Fruit fly (Drosophila melanogaster) whole organism, adult: ENCODE measurements around the gene CG4362.
A peak's percentile ranks its signal among the peaks of the same experiment; 100 is the strongest.

Source experiments
- CG11617 ChIP-seq: fragments of 200-800 bp; sonication (Bioruptor generic); optimal IDR thresholded peaks from 2 replicates; lab custom pipeline; 2017; ENCODE audit warnings: mild to moderate bottlenecking, missing biosample characterization, missing genetic modification reagents, missing genetic modification characterization
- CG12768 ChIP-seq: fragments of 200-800 bp; sonication (Bioruptor generic); optimal IDR thresholded peaks from 2 replicates; lab custom pipeline; 2017; ENCODE audit warnings: missing biosample characterization, missing genetic modification characterization, mild to moderate bottlenecking, moderate library complexity, missing genetic modification reagents
- CG14711 ChIP-seq: fragments of 200-800 bp; sonication (Bioruptor generic); optimal IDR thresholded peaks from 2 replicates; lab custom pipeline; 2018; ENCODE audit warnings: missing biosample characterization, mild to moderate bottlenecking, missing genetic modification characterization, moderate library complexity
- CG1620 ChIP-seq: fragments of 200-800 bp; sonication (Bioruptor generic); optimal IDR thresholded peaks from 2 replicates; lab custom pipeline; 2016; ENCODE audit warnings: missing biosample characterization, missing genetic modification characterization
- CG33017 ChIP-seq: fragments of 200-800 bp; sonication (Bioruptor generic); optimal IDR thresholded peaks from 2 replicates; lab custom pipeline; 2018; ENCODE audit warnings: missing biosample characterization, mild to moderate bottlenecking, missing genetic modification characterization, moderate library complexity
- CG5204 ChIP-seq: fragments of 200-800 bp; sonication (Bioruptor generic); optimal IDR thresholded peaks from 2 replicates; lab custom pipeline; 2016; ENCODE audit warnings: missing biosample characterization, missing genetic modification characterization
- CG7045 ChIP-seq: fragments of 200-800 bp; sonication (Bioruptor generic); optimal IDR thresholded peaks from 2 replicates; lab custom pipeline; 2017; ENCODE audit warnings: missing biosample characterization, mild to moderate bottlenecking, missing genetic modification characterization
- CG7101 ChIP-seq: fragments of 200-800 bp; sonication (Bioruptor generic); optimal IDR thresholded peaks from 2 replicates; lab custom pipeline; 2018; ENCODE audit warnings: missing biosample characterization, mild to moderate bottlenecking, missing genetic modification characterization, moderate library complexity
- Clk ChIP-seq: fragments of 200-800 bp; sonication (Bioruptor generic); optimal IDR thresholded peaks from 2 replicates; lab custom pipeline; 2017; ENCODE audit warnings: missing biosample characterization, missing genetic modification characterization
- Crg-1 ChIP-seq: fragments of 200-800 bp; sonication (Bioruptor generic); optimal IDR thresholded peaks from 2 replicates; lab custom pipeline; 2016; ENCODE audit warnings: missing biosample characterization, missing genetic modification characterization
- Hr96 ChIP-seq: fragments of 200-800 bp; sonication (Bioruptor generic); optimal IDR thresholded peaks from 2 replicates; lab custom pipeline; 2016; ENCODE audit warnings: missing biosample characterization, missing genetic modification characterization
- Mnt ChIP-seq: fragments of 200-800 bp; sonication (Bioruptor generic); optimal IDR thresholded peaks from 2 replicates; lab custom pipeline; 2016; ENCODE audit warnings: missing biosample characterization, mild to moderate bottlenecking, missing genetic modification characterization
- bab1 ChIP-seq: fragments of 200-800 bp; sonication (Bioruptor generic); optimal IDR thresholded peaks from 3 replicates; lab custom pipeline; 2019; ENCODE audit warnings: missing biosample characterization, mild to moderate bottlenecking, missing genetic modification characterization, moderate library complexity
- cic ChIP-seq: fragments of 200-800 bp; sonication (Bioruptor generic); optimal IDR thresholded peaks from 2 replicates; lab custom pipeline; 2017; ENCODE audit warnings: missing biosample characterization, mild to moderate bottlenecking, missing genetic modification characterization, moderate library complexity
- cnc ChIP-seq, 2 experiments: fragments of >200 bp; optimal IDR thresholded peaks; 2 replicates each; lab custom pipeline; 2017
- kay ChIP-seq: fragments of 200-800 bp; sonication (Bioruptor generic); peaks from one replicate; lab custom pipeline; 2016; ENCODE audit warnings: missing biosample characterization, missing genetic modification characterization, borderline replicate concordance
- ovo ChIP-seq: fragments of 200-800 bp; sonication (Bioruptor generic); optimal IDR thresholded peaks from 2 replicates; lab custom pipeline; 2016; ENCODE audit warnings: missing biosample characterization, missing genetic modification characterization
- pad ChIP-seq: fragments of 200-800 bp; sonication (Bioruptor generic); optimal IDR thresholded peaks from 3 replicates; lab custom pipeline; 2017; ENCODE audit warnings: missing biosample characterization, missing genetic modification characterization, mild to moderate bottlenecking, moderate library complexity, missing genetic modification reagents
- tj ChIP-seq: fragments of 200-800 bp; sonication (Bioruptor generic); optimal IDR thresholded peaks from 3 replicates; lab custom pipeline; 2017; ENCODE audit warnings: missing biosample characterization, mild to moderate bottlenecking, missing genetic modification characterization, moderate library complexity
- toe ChIP-seq: fragments of 200-800 bp; sonication (Bioruptor generic); optimal IDR thresholded peaks from 2 replicates; lab custom pipeline; 2016; ENCODE audit warnings: missing biosample characterization, missing genetic modification characterization

Gene CG4362

DNA sequence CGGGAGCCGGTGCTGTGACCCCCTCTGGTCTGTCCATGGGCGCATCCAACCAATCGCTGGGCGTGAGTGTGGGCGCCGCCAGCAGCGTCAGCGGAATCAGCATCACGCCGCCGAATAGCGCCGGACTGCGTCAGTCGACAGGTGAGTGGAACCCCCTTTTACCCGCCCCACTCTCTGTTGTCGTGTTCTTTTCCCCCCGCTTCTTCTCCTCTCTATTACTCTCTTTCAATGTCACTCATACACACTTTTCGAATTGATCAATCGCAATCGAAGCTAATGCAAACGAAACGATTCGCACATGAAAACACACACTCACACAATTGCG lies 3.1 kb upstream of the CG4362 start:
- TF ChIP-seq cic (GFP tag; lab: Kevin White, UChicago) (peak; percentile 82), Hr96 (GFP tag; lab: Kevin White, UChicago) (no peak), Mnt (GFP tag; lab: Kevin White, UChicago) (peak; percentile 19)

DNA sequence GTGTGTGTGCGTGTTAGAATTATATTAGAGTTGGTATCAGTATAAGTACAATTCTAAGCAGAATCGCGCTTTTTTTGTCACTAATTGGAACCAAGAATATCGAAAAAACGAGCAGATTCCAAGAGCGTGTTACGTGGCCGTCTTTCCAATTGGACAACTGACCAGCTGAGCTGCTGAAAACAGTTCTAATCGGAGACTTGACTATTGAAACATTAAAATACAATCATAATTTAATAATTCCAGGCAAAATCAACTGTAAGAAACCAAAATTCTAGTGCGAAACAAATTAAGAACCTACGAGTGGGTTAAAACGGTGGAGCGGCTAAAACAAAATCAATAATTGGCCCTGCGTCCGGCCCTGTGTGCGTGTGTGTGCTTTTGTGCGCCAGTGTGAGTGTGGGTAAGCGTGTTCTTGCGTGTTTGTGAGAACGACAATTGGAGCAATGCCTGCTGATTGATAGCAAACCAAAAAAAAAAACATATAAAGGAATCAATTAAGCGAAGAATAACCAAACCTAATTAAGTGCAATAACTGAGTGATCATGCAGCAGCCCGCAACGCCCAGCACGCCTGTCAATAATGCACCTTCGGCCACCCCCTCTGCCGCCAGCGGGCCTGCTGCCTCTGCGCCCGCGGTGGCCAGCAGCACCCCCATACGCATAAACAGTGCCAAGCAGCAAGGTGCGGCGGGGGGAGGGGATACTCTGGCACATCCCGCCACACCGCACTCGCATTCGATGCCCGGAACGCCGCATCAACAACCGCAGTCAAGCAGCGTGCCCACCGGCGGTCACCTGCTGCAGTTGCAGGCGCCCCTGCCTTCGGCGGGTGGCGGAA lies 2.5 kb upstream of the CG4362 start:
- TF ChIP-seq Mnt (GFP tag; lab: Kevin White, UChicago): peak; percentile 12
- TF ChIP-seq bab1 (GFP tag; lab: Kevin White, UChicago): no peak
- TF ChIP-seq toe: no peak

DNA sequence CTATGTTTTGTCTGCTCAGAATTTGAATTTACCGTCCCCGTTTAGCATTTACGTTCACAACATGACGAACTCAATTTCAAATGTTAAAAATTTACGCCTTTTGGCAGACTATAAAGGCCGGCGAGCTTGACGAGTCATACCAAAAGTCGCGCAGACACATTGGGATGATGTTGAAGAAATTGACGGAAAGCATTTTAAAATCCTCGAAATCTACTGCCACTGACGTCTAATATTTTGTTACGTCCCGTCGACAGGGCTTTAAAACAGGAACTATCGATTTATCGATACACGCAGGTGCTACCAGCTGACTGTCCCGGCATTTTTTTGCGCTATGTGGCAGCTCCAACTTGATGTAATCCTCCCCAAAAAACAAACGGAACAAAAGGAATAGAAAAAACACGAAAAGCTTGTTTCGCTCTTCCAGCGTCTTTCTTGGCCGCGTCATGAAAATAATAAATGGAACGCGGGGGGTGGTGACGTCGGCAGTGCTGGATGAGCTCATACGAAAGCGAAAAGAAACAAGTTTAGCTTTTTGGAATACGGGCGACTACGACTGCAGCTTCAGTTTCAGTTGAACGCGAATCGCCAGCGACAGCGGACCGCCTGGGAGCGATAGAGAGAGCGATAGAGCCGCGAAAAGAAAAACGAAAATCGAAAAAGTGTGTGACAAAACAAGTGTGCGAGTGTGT lies 1.8 kb upstream of the CG4362 start, which contains the start of gene Orp8:
TSS of gene Orp8 (plus strand) at position 373 of the 689 bp plus-strand sequence.
- TF ChIP-seq CG7045 (GFP tag; lab: Kevin White, UChicago): peak; percentile 56
- TF ChIP-seq kay (GFP tag; lab: Kevin White, UChicago): peak; percentile 91
- peak; percentile 73 for TF ChIP-seq Mnt (GFP tag; lab: Kevin White, UChicago)
- no peak for TF ChIP-seq cnc (optimal IDR thresholded peaks at IDR 0.05; lab: Kevin White, UChicago)
- TF ChIP-seq Crg-1: no peak
- TF ChIP-seq CG1620: peak; percentile 39
- TF ChIP-seq CG33017 (tag; lab: Kevin White, UChicago): peak; percentile 76
- peak; percentile 85 for TF ChIP-seq bab1 (GFP tag; lab: Kevin White, UChicago)
- peak; percentile 84 for TF ChIP-seq CG12768 (GFP tag; lab: Kevin White, UChicago)
- TF ChIP-seq cic (GFP tag; lab: Kevin White, UChicago): peak; percentile 92
- peak; percentile 31 for TF ChIP-seq Clk (GFP tag; lab: Kevin White, UChicago)
- no peak for TF ChIP-seq toe
- peak; percentile 30 for TF ChIP-seq CG7101 (tag; lab: Kevin White, UChicago)
- TF ChIP-seq CG11617: peak; percentile 63
- peak; percentile 87 for TF ChIP-seq ovo (GFP tag; lab: Kevin White, UChicago)
- TF ChIP-seq tj (GFP tag; lab: Kevin White, UChicago): peak; percentile 85
- TF ChIP-seq CG5204: no peak
- TF ChIP-seq Hr96 (GFP tag; lab: Kevin White, UChicago): peak; percentile 50
- peak; percentile 6 for TF ChIP-seq pad
- TF ChIP-seq CG14711 (tag; lab: Kevin White, UChicago): no peak

DNA sequence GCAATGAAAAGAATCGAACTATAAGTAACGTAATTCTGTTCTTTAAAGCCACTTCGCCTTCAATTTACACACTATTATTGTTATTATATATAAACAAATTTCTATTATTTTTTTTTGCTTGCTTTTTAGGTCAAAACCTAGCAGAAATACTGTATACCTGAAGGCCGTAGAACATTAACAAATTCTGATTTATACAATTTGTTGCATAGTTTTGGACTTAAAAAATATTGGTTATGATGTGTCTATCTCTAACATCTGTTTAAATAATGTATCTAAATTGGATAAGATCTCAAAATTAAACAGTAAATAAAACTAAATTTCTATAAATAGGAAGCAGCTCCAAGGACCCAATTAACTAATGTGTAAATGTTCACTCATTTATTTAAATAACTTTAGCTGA lies 1.5 kb downstream of the CG4362 start:
- TF ChIP-seq CG14711 (tag; lab: Kevin White, UChicago): no peak
- no peak for TF ChIP-seq CG33017 (tag; lab: Kevin White, UChicago)
- TF ChIP-seq CG7101 (tag; lab: Kevin White, UChicago): no peak
- no peak for TF ChIP-seq CG1620
- peak; percentile 66 for TF ChIP-seq CG11617
- TF ChIP-seq ovo (GFP tag; lab: Kevin White, UChicago): no peak
- TF ChIP-seq toe: no peak
- TF ChIP-seq CG12768 (GFP tag; lab: Kevin White, UChicago): no peak
- no peak for TF ChIP-seq bab1 (GFP tag; lab: Kevin White, UChicago)
- TF ChIP-seq kay (GFP tag; lab: Kevin White, UChicago): no peak
- TF ChIP-seq tj (GFP tag; lab: Kevin White, UChicago): peak; percentile 24
- TF ChIP-seq Clk (GFP tag; lab: Kevin White, UChicago): no peak
- TF ChIP-seq Hr96 (GFP tag; lab: Kevin White, UChicago): no peak
- peak; percentile 24 for TF ChIP-seq cic (GFP tag; lab: Kevin White, UChicago)
- TF ChIP-seq CG5204: no peak
- TF ChIP-seq pad: no peak
- TF ChIP-seq Crg-1: no peak
- no peak for TF ChIP-seq Mnt (GFP tag; lab: Kevin White, UChicago)

DNA sequence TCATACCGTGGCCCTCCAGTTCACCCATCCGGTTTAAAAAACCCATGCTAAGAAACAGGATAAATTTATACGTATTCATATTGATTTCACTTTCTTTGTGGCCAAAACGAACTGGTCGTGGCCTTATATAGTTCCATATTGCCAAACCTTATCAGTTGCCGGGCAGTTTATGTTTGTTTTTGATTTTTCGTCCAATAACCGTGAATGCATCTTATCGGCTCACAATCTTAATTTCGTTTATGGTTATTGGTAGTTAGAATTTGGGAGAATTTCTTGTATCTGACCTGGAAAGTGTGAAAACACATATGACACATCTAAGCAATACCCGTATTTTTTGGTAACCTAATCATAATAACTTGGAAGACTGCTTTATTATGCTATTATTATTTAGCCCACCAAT lies 2.5 kb downstream of the CG4362 start, which contains the start of gene CG4367:
TSS of gene CG4367 (minus strand) at position 101 of the 400 bp plus-strand sequence.
- TF ChIP-seq ovo (GFP tag; lab: Kevin White, UChicago) (no peak), tj (GFP tag; lab: Kevin White, UChicago) (no peak), CG1620 (no peak), cnc (optimal IDR thresholded peaks at IDR 0.05; lab: Kevin White, UChicago) (no peak), CG11617 (no peak), CG5204 (no peak), Hr96 (GFP tag; lab: Kevin White, UChicago) (no peak), CG33017 (tag; lab: Kevin White, UChicago) (no peak), CG12768 (GFP tag; lab: Kevin White, UChicago) (no peak), kay (GFP tag; lab: Kevin White, UChicago) (no peak), bab1 (GFP tag; lab: Kevin White, UChicago) (no peak), cic (GFP tag; lab: Kevin White, UChicago) (no peak), pad (no peak), Mnt (GFP tag; lab: Kevin White, UChicago) (no peak), CG7045 (GFP tag; lab: Kevin White, UChicago) (no peak), toe (no peak), CG14711 (tag; lab: Kevin White, UChicago) (no peak)

DNA sequence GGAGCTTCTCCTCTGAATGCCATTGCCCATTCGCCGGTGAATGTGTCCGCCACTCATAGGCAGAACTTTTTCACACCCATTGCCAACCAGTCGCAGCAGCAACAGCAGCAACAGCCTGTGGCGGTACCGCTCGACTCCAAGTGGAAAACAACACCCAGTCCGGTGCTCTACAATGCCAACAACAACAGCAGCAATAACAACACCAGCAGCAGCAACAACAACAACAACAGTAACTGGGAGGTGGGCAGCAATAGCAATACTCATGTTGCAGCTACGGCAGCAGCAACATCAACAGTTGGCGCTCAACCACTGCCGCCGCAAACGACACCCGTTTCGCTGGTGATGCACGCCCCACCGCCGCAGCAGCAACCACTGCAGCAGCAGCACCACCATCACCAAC lies 13.7 kb downstream of the CG4362 start:
- TF ChIP-seq cic (GFP tag; lab: Kevin White, UChicago) (no peak), Crg-1 (no peak), CG12768 (GFP tag; lab: Kevin White, UChicago) (no peak), pad (no peak), CG7045 (GFP tag; lab: Kevin White, UChicago) (no peak), bab1 (GFP tag; lab: Kevin White, UChicago) (no peak), Mnt (GFP tag; lab: Kevin White, UChicago) (no peak), cnc (optimal IDR thresholded peaks at IDR 0.05; lab: Kevin White, UChicago) (no peak), CG5204 (no peak), CG14711 (tag; lab: Kevin White, UChicago) (no peak), CG33017 (tag; lab: Kevin White, UChicago) (no peak), CG1620 (no peak), Clk (GFP tag; lab: Kevin White, UChicago) (no peak), tj (GFP tag; lab: Kevin White, UChicago) (no peak), Hr96 (GFP tag; lab: Kevin White, UChicago) (no peak), kay (GFP tag; lab: Kevin White, UChicago) (no peak), toe (no peak), ovo (GFP tag; lab: Kevin White, UChicago) (no peak), CG7101 (tag; lab: Kevin White, UChicago) (no peak)
